Fruit fly (Drosophila melanogaster): Measurements from ENCODE around the gene CG9953.

DNA sequence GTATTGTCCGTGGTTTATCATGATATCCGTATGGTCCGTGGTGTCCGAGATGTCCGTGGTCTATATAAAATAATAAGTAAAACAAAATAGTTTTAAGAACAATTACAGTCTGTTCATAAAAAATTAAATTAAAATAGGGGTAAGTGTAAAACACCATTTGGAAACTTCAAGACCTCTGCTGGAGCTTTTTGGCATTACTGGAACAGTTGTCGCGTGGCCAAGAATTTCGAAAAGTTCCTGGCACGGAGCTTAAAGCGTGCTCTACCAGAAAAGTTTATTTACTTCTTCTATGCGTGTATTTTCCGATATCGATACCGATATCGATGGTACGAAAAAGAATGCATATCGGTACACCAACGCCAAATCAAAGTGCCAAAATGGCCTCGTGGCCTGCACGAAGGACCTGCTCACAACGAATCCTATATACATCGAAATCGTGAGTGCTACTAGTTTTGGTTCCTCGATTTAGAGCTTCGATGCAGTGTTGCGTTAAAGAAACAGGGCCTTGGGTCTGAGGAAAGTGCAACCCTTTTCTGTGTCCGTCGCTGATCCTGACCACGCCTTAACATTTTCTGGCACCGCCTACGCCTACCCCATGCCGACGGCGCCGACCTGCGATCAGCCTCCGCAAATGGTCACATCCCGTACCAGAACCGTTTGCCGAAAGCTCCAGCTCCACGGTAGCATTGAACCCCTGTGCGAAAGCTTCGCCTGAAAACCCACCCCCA, 27.2 kb upstream of the CG9953 start:
- TF ChIP-seq Pdp1 (GFP tag; optimal IDR thresholded peaks at IDR 0.05) (no peak), CG5245 (GFP tag; optimal IDR thresholded peaks at IDR 0.05) (no peak)

Data from whole organism, embryonic.